Fruit fly (Drosophila melanogaster): ENCODE measurements around the gene CG13455.

CG13455 gene

DNA sequence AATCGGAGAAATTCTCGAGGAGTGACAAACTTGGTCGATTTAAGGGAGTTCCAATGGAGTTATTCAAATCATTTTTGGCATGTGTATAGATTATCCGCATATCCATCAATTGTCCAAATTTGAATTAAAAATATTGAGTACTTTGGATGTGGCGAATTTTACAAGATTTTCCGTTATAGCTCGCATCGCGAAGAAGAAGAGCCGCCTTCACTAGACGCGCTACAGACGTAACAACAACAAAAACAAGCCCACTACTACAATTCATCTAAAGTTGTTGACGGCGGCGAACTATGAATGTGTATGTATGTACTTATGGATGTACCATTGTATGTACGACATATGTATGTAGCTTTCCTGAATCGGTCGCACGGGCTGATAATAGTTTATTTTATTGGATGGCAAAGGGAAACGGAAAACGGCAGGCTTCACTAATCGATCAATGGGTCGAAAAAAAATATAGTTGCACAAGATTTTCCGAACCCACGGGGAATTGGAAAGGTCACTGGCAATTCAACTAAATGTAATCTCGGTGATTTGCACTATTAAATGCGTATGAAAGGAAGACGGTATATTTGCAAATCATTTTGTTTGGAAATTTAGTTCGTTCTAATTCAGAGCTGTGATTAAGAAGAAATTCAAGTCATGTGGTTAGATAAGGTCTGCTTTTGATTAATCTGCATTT, 18.6 kb downstream of the CG13455 start:
- TF ChIP-seq CG15336 (GFP tag; IDR thresholded peaks at IDR 0.05) (peak; percentile 22; the same call in 1 of the 2 replicates), Eip93F (GFP tag; optimal IDR thresholded peaks at IDR 0.05) (no peak), Eip78C (GFP tag) (peak; percentile 11), Lpt (GFP tag; optimal IDR thresholded peaks at IDR 0.05) (peak; percentile 17)

DNA sequence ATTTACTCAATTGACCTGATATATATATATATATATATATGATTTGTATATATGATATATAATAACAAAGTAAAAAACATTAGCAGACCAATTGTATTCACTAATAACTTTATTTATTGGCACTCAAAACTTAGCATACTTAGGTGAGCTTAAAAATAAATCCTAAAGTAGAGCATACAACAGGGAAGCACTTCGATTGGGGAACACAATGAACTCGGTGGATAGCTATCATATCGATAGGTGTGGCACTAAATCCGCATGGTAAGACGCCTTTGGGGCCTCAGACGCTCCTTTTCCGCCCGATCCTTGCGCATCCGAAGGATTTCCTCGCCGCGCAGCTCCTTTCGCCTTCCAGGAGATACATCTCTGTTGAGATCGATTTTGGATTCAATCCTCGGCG, 20.1 kb downstream of the CG13455 start:
- TF ChIP-seq Sox102F (GFP tag; optimal IDR thresholded peaks at IDR 0.05), result no peak
- TF ChIP-seq CG11762 (GFP tag; optimal IDR thresholded peaks at IDR 0.05; ENCODE audit: insufficient read depth), result no peak
- TF ChIP-seq CG4318 (GFP tag; optimal IDR thresholded peaks at IDR 0.05), result no peak
- TF ChIP-seq fkh (GFP tag; optimal IDR thresholded peaks at IDR 0.05), result no peak
- no peak for TF ChIP-seq CG11902 (GFP tag; optimal IDR thresholded peaks at IDR 0.05)
- no peak for TF ChIP-seq pdm3 (GFP tag; optimal IDR thresholded peaks at IDR 0.05)
- no peak for TF ChIP-seq fd59A (GFP tag; optimal IDR thresholded peaks at IDR 0.05)
- no peak for TF ChIP-seq salr (GFP tag; optimal IDR thresholded peaks at IDR 0.05)
- no peak for TF ChIP-seq CG6792 (GFP tag; optimal IDR thresholded peaks at IDR 0.05)
- no peak for TF ChIP-seq ss (GFP tag; optimal IDR thresholded peaks at IDR 0.05)
- no peak for TF ChIP-seq CG3032 (tag; optimal IDR thresholded peaks at IDR 0.05)
- TF ChIP-seq CG8319 (GFP tag; optimal IDR thresholded peaks at IDR 0.05), result no peak
- TF ChIP-seq CG7368 (GFP tag; optimal IDR thresholded peaks at IDR 0.05), result no peak
- TF ChIP-seq CG15336 (GFP tag; IDR thresholded peaks at IDR 0.05), result no peak

DNA sequence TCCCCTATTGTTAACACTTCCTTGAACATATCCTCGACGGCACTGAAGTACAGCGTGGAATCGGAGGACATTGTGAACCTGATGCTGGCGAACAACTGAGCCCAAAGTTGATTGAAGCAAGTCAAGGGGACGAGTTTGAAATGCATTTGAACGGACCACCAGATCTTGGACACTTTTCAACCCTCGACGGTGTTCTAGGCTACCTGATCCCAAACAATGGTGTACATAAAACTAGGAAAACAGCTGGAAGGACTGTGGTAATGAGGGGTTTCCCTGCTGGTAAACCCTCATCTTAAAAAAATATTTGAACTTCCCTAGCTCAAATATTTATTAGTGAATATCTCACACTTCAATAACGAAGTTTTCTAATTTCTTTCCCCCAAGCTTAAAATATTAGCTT, 20.6 kb downstream of the CG13455 start, which contains the start of gene CG13454:
Gene CG13454, minus strand, starts transcription at position 101 of the 400 bp plus-strand sequence.
- TF ChIP-seq cyc (GFP tag; optimal IDR thresholded peaks at IDR 0.05) (no peak), Sox15 (GFP tag; optimal IDR thresholded peaks at IDR 0.05) (no peak), Met (GFP tag; optimal IDR thresholded peaks at IDR 0.05) (no peak), spab (GFP tag; optimal IDR thresholded peaks at IDR 0.05) (no peak), Eip78C (GFP tag) (no peak), CG6808 (GFP tag; optimal IDR thresholded peaks at IDR 0.05) (no peak), topi (GFP tag; optimal IDR thresholded peaks at IDR 0.05) (no peak)

- TF ChIP-seq vri (GFP tag; optimal IDR thresholded peaks at IDR 0.05) (no peak), topi (GFP tag; optimal IDR thresholded peaks at IDR 0.05) (no peak), Eip75B (GFP tag; optimal IDR thresholded peaks at IDR 0.05) (no peak), lz (GFP tag; optimal IDR thresholded peaks at IDR 0.05) (no peak), CG15336 (GFP tag; IDR thresholded peaks at IDR 0.05) (no peak), Eip78C (GFP tag) (no peak), CG16779 (tag; optimal IDR thresholded peaks at IDR 0.05) (no peak), CG9139 (GFP tag; optimal IDR thresholded peaks at IDR 0.05) (no peak), Sox14 (GFP tag; optimal IDR thresholded peaks at IDR 0.05) (no peak), Gug (GFP tag; IDR thresholded peaks at IDR 0.05) (no peak), Hr4 (GFP tag; optimal IDR thresholded peaks at IDR 0.05) (no peak), Ets21C (GFP tag; optimal IDR thresholded peaks at IDR 0.05) (no peak), dsx (GFP tag; optimal IDR thresholded peaks at IDR 0.05; ENCODE audit: poor library complexity, severe bottlenecking) (no peak), CG34406 (GFP tag; optimal IDR thresholded peaks at IDR 0.05) (no peak), Sox102F (GFP tag; optimal IDR thresholded peaks at IDR 0.05) (no peak), cyc (GFP tag; optimal IDR thresholded peaks at IDR 0.05) (no peak)
These were observed 21.1 kb downstream of the CG13455 start for dm6 chr3L:15517508-15517907.

- TF ChIP-seq dac (GFP tag; optimal IDR thresholded peaks at IDR 0.05) (no peak), vri (GFP tag; optimal IDR thresholded peaks at IDR 0.05) (peak; percentile 38)
These were observed 22.0 kb downstream of the CG13455 start for dm6 chr3L:15518344-15518743.

Measured in whole organism, prepupa.